Fruit fly (Drosophila melanogaster) whole organism, embryonic: Measurements from ENCODE around the gene CG15534.

Source experiments
- ATbp ChIP-seq: fragments of 200-800 bp; sonication (Bioruptor generic); optimal IDR thresholded peaks from 2 replicates; lab custom pipeline; 2017; ENCODE audit warnings: missing biosample characterization, mild to moderate bottlenecking, missing genetic modification characterization, missing genetic modification reagents
- Adf1 ChIP-seq: fragments of 200-800 bp; sonication (Bioruptor generic); IDR thresholded peaks from 2 replicates; pipeline ENCODE4 v1.3.6; 2022; ENCODE audit warnings: missing biosample characterization, missing genetic modification characterization
- CG1024 ChIP-seq: fragments of 200-800 bp; sonication (Bioruptor generic); IDR thresholded peaks from 2 replicates; pipeline ENCODE4 v1.3.6; 2022; ENCODE audit warnings: missing biosample characterization, missing genetic modification characterization
- CG11093 ChIP-seq: fragments of 200-800 bp; sonication (Bioruptor generic); IDR thresholded peaks from 3 replicates; pipeline ENCODE4 v1.3.6; 2022; ENCODE audit warnings: missing biosample characterization, missing genetic modification characterization
- CG13424 ChIP-seq: fragments of 200-800 bp; sonication (Bioruptor generic); optimal IDR thresholded peaks from 2 replicates; lab custom pipeline; 2019; ENCODE audit warnings: missing biosample characterization, mild to moderate bottlenecking, missing genetic modification characterization, moderate library complexity
- CG14441 ChIP-seq: fragments of 200-800 bp; sonication (Bioruptor generic); IDR thresholded peaks from 2 replicates; pipeline ENCODE4 v1.3.6; 2022; ENCODE audit warnings: missing biosample characterization, missing genetic modification characterization
- CG15011 ChIP-seq: fragments of 200-800 bp; sonication (Bioruptor generic); optimal IDR thresholded peaks from 3 replicates; lab custom pipeline; 2018; ENCODE audit warnings: missing biosample characterization, mild to moderate bottlenecking, missing genetic modification characterization
- CG18262 ChIP-seq: fragments of 200-800 bp; optimal IDR thresholded peaks from 3 replicates; lab custom pipeline; 2019; ENCODE audit warnings: missing biosample characterization, mild to moderate bottlenecking, missing genetic modification characterization, moderate library complexity
- CG2712 ChIP-seq: fragments of 200-800 bp; optimal IDR thresholded peaks from 3 replicates; lab custom pipeline; 2019; ENCODE audit warnings: missing biosample characterization, mild to moderate bottlenecking, missing genetic modification characterization, moderate library complexity
- CG2875 ChIP-seq: fragments of 200-800 bp; sonication (Bioruptor generic); optimal IDR thresholded peaks from 2 replicates; lab custom pipeline; 2017; ENCODE audit warnings: missing biosample characterization, mild to moderate bottlenecking, missing genetic modification characterization, missing genetic modification reagents
- CG43689 ChIP-seq: fragments of 200-800 bp; sonication (Bioruptor generic); IDR thresholded peaks from 2 replicates; pipeline ENCODE4 v1.3.6; 2022; ENCODE audit warnings: missing biosample characterization, missing genetic modification characterization
- CG4424 ChIP-seq: fragments of 200-800 bp; sonication (Bioruptor generic); optimal IDR thresholded peaks from 3 replicates; lab custom pipeline; 2016; ENCODE audit warnings: missing biosample characterization, missing genetic modification characterization
- CG7556 ChIP-seq: fragments of 200-800 bp; sonication (Bioruptor generic); optimal IDR thresholded peaks from 2 replicates; lab custom pipeline; 2017; ENCODE audit warnings: missing biosample characterization, mild to moderate bottlenecking, missing genetic modification characterization
- CG7839 ChIP-seq: fragments of 200-800 bp; sonication (Bioruptor generic); optimal IDR thresholded peaks from 3 replicates; lab custom pipeline; 2018; ENCODE audit warnings: missing biosample characterization, mild to moderate bottlenecking, missing genetic modification characterization, moderate library complexity
- CG9609 ChIP-seq: fragments of 200-800 bp; sonication (Bioruptor generic); optimal IDR thresholded peaks from 3 replicates; lab custom pipeline; 2016; ENCODE audit warnings: missing biosample characterization, missing genetic modification characterization
- CrebB ChIP-seq: fragments of 200-800 bp; sonication (Bioruptor generic); optimal IDR thresholded peaks from 3 replicates; lab custom pipeline; 2018; ENCODE audit warnings: missing biosample characterization, mild to moderate bottlenecking, missing genetic modification characterization
- Dip3 ChIP-seq: fragments of 200-800 bp; sonication (Bioruptor generic); optimal IDR thresholded peaks from 3 replicates; lab custom pipeline; 2016; ENCODE audit warnings: missing biosample characterization, missing genetic modification characterization
- Fer3 ChIP-seq: fragments of 200-800 bp; sonication (Bioruptor generic); optimal IDR thresholded peaks from 2 replicates; lab custom pipeline; 2018; ENCODE audit warnings: missing biosample characterization, mild to moderate bottlenecking, missing genetic modification characterization, moderate library complexity
- HHEX ChIP-seq: fragments of 200-800 bp; sonication (Bioruptor generic); optimal IDR thresholded peaks from 3 replicates; lab custom pipeline; 2017; ENCODE audit warnings: missing biosample characterization, mild to moderate bottlenecking, missing genetic modification characterization, missing genetic modification reagents
- Hey ChIP-seq: fragments of 200-800 bp; sonication (Bioruptor generic); optimal IDR thresholded peaks from 3 replicates; lab custom pipeline; 2018; ENCODE audit warnings: missing biosample characterization, mild to moderate bottlenecking, missing genetic modification characterization
- Hmx ChIP-seq: fragments of 200-800 bp; sonication (Bioruptor generic); optimal IDR thresholded peaks from 2 replicates; lab custom pipeline; 2016; ENCODE audit warnings: missing biosample characterization, missing genetic modification characterization
- Hr51 ChIP-seq, 2 experiments: fragments of 200-800 bp; sonication (Bioruptor generic); optimal IDR thresholded peaks; 2 replicates in 1 of 2; 3 replicates in 1 of 2; lab custom pipeline; 2016 to 2018; ENCODE audit warnings: missing biosample characterization in 2 of 2, missing genetic modification characterization in 2 of 2, mild to moderate bottlenecking in 1 of 2, moderate library complexity in 1 of 2
- Hsf ChIP-seq: fragments of 200-800 bp; sonication (Bioruptor generic); optimal IDR thresholded peaks from 3 replicates; lab custom pipeline; 2016; ENCODE audit warnings: missing biosample characterization, missing genetic modification characterization
- Kr ChIP-seq: fragments of 200-800 bp; sonication (Bioruptor generic); optimal IDR thresholded peaks from 2 replicates; lab custom pipeline; 2017; ENCODE audit warnings: missing biosample characterization, mild to moderate bottlenecking, missing genetic modification characterization
- MBD-R2 ChIP-seq: fragments of 200-800 bp; sonication (Bioruptor generic); IDR thresholded peaks from 2 replicates; pipeline ENCODE4 v1.3.6; 2022; ENCODE audit warnings: missing biosample characterization, missing genetic modification characterization
- Pdp1 ChIP-seq, 2 experiments: fragments of 200-800 bp; sonication (Bioruptor generic); optimal IDR thresholded peaks; 3 replicates each; lab custom pipeline; 2016; ENCODE audit warnings: missing biosample characterization in 2 of 2, missing genetic modification characterization in 2 of 2, mild to moderate bottlenecking in 1 of 2, moderate library complexity in 1 of 2
- Sox102F ChIP-seq: fragments of 200-800 bp; sonication (Bioruptor generic); optimal IDR thresholded peaks from 2 replicates; lab custom pipeline; 2018; ENCODE audit warnings: missing biosample characterization, mild to moderate bottlenecking, missing genetic modification characterization, moderate library complexity
- Sry-β ChIP-seq: fragments of 200-800 bp; sonication (Bioruptor generic); optimal IDR thresholded peaks from 2 replicates; lab custom pipeline; 2018; ENCODE audit warnings: missing biosample characterization, mild to moderate bottlenecking, missing genetic modification characterization, moderate library complexity
- Sry-δ ChIP-seq: fragments of 200-800 bp; sonication (Bioruptor generic); optimal IDR thresholded peaks from 2 replicates; lab custom pipeline; 2016; ENCODE audit warnings: missing biosample characterization, missing genetic modification characterization
- Xrp1 ChIP-seq: fragments of 200-800 bp; sonication (Bioruptor generic); IDR thresholded peaks from 2 replicates; pipeline ENCODE4 v1.3.6; 2022; ENCODE audit warnings: missing biosample characterization, missing genetic modification characterization
- az2 ChIP-seq: fragments of 200-800 bp; sonication (Bioruptor generic); optimal IDR thresholded peaks from 3 replicates; lab custom pipeline; 2016; ENCODE audit warnings: missing biosample characterization, missing genetic modification characterization
- chinmo ChIP-seq: fragments of 200-800 bp; sonication (Bioruptor generic); IDR thresholded peaks from 4 replicates; pipeline ENCODE4 v1.3.6; 2022; ENCODE audit warnings: missing biosample characterization, missing genetic modification characterization; ENCODE audit not compliant: partially characterized antibody
- dysf ChIP-seq: fragments of 200-800 bp; sonication (Bioruptor generic); IDR thresholded peaks from 3 replicates; pipeline ENCODE4 v1.3.6; 2022; ENCODE audit warnings: missing biosample characterization, missing genetic modification characterization
- ems ChIP-seq: fragments of 200-800 bp; sonication (Bioruptor generic); optimal IDR thresholded peaks from 3 replicates; lab custom pipeline; 2016; ENCODE audit warnings: missing biosample characterization, missing genetic modification characterization
- esg ChIP-seq: fragments of 200-800 bp; sonication (Bioruptor generic); conservative IDR thresholded peaks from 2 replicates; pipeline ENCODE4 v1.3.6; 2022; ENCODE audit warnings: missing biosample characterization, missing genetic modification characterization
- fd96Cb ChIP-seq: fragments of 200-800 bp; sonication (Bioruptor generic); optimal IDR thresholded peaks from 2 replicates; lab custom pipeline; 2018; ENCODE audit warnings: missing biosample characterization, mild to moderate bottlenecking, missing genetic modification characterization, moderate library complexity
- gro ChIP-seq: fragments of 200-800 bp; sonication (Bioruptor generic); optimal IDR thresholded peaks from 2 replicates; lab custom pipeline; 2016; ENCODE audit warnings: missing biosample characterization, missing genetic modification characterization
- ind ChIP-seq: fragments of 200-800 bp; sonication (Bioruptor generic); optimal IDR thresholded peaks from 3 replicates; lab custom pipeline; 2016; ENCODE audit warnings: missing biosample characterization, missing genetic modification characterization
- jing ChIP-seq: fragments of 200-800 bp; sonication (Bioruptor generic); optimal IDR thresholded peaks from 2 replicates; lab custom pipeline; 2018; ENCODE audit warnings: missing biosample characterization, mild to moderate bottlenecking, missing genetic modification characterization
- lab ChIP-seq: fragments of 200-800 bp; sonication (Bioruptor generic); optimal IDR thresholded peaks from 3 replicates; lab custom pipeline; 2017; ENCODE audit warnings: missing biosample characterization, missing genetic modification characterization, mild to moderate bottlenecking, moderate library complexity, missing genetic modification reagents
- mld ChIP-seq: fragments of 200-800 bp; sonication (Bioruptor generic); IDR thresholded peaks from 3 replicates; pipeline ENCODE4 v1.3.6; 2022; ENCODE audit warnings: missing biosample characterization, missing genetic modification characterization; ENCODE audit not compliant: partially characterized antibody
- oc ChIP-seq: fragments of 200-800 bp; sonication (Bioruptor generic); optimal IDR thresholded peaks from 2 replicates; lab custom pipeline; 2018; ENCODE audit warnings: missing biosample characterization, mild to moderate bottlenecking, missing genetic modification characterization, moderate library complexity
- phol ChIP-seq: fragments of 200-800 bp; sonication (Bioruptor generic); optimal IDR thresholded peaks from 3 replicates; lab custom pipeline; 2018; ENCODE audit warnings: missing biosample characterization, mild to moderate bottlenecking, missing genetic modification characterization, moderate library complexity
- sisA ChIP-seq: fragments of 200-800 bp; sonication (Bioruptor generic); IDR thresholded peaks from 2 replicates; pipeline ENCODE4 v1.3.6; 2022; ENCODE audit warnings: missing biosample characterization, missing genetic modification characterization
- stc ChIP-seq: fragments of 200-800 bp; sonication (Bioruptor generic); IDR thresholded peaks from 2 replicates; pipeline ENCODE4 v1.3.6; 2022; ENCODE audit warnings: missing biosample characterization, missing genetic modification characterization
- ttk ChIP-seq: fragments of 200-800 bp; sonication (Bioruptor generic); IDR thresholded peaks from 2 replicates; pipeline ENCODE4 v2.1.2; 2022; ENCODE audit warnings: missing biosample characterization, missing genetic modification characterization
- unpg ChIP-seq: fragments of 200-800 bp; sonication (Bioruptor generic); optimal IDR thresholded peaks from 3 replicates; lab custom pipeline; 2018; ENCODE audit warnings: missing biosample characterization, mild to moderate bottlenecking, missing genetic modification characterization, moderate library complexity
- zen ChIP-seq: fragments of 200-800 bp; sonication (Bioruptor generic); optimal IDR thresholded peaks from 3 replicates; lab custom pipeline; 2018; ENCODE audit warnings: missing biosample characterization, mild to moderate bottlenecking, missing genetic modification characterization, moderate library complexity
- zen2 ChIP-seq: fragments of 200-800 bp; sonication (Bioruptor generic); IDR thresholded peaks from 3 replicates; pipeline ENCODE4 v1.3.6; 2022; ENCODE audit warnings: missing biosample characterization, missing genetic modification characterization; ENCODE audit not compliant: partially characterized antibody

Gene CG15534

dm6 chr3R:30413795-30414194 is 18.1 kb upstream of the CG15534 start (continued):
- TF ChIP-seq zen2 (GFP tag; lab: Robert Waterston, UW) = no peak
- peak; percentile 59 for TF ChIP-seq esg
- peak; percentile 40 for TF ChIP-seq CG7556 (GFP tag; lab: Kevin White, UChicago)
- TF ChIP-seq az2 = peak; percentile 55
- TF ChIP-seq Hmx (GFP tag; lab: Kevin White, UChicago) = no peak
- TF ChIP-seq Xrp1 (GFP tag; lab: Robert Waterston, UW) = peak; percentile 78
- no peak for TF ChIP-seq Adf1 (GFP tag; lab: Robert Waterston, UW)
- TF ChIP-seq Sry-β (GFP tag; lab: Kevin White, UChicago) = no peak
- TF ChIP-seq ind (GFP tag; lab: Kevin White, UChicago) = peak; percentile 49
- TF ChIP-seq CG13424 (tag; lab: Kevin White, UChicago) = peak; percentile 41
- TF ChIP-seq CG2875 (GFP tag; lab: Kevin White, UChicago) = peak; percentile 35
- no peak for TF ChIP-seq Kr
- peak; percentile 38 for TF ChIP-seq Fer3 (tag; lab: Kevin White, UChicago)
- peak; percentile 51; the same call in 1 of the 2 replicates for TF ChIP-seq ttk (GFP tag; lab: Robert Waterston, UW)
- no peak for TF ChIP-seq Sry-δ
- TF ChIP-seq Sox102F = peak; percentile 73
- TF ChIP-seq CG1024 (GFP tag; lab: Robert Waterston, UW) = peak; percentile 48
- TF ChIP-seq fd96Cb (tag; lab: Kevin White, UChicago) = peak; percentile 62
- peak; percentile 78 for TF ChIP-seq CG14441 (GFP tag; lab: Robert Waterston, UW)
- peak; percentile 69 for TF ChIP-seq phol (tag; lab: Kevin White, UChicago)
- peak; percentile 68 for TF ChIP-seq lab (GFP tag; lab: Kevin White, UChicago)
- no peak for TF ChIP-seq mld (GFP tag; lab: Robert Waterston, UW)
- peak; percentile 13 for TF ChIP-seq jing (GFP tag; lab: Kevin White, UChicago)
- peak; percentile 24 for TF ChIP-seq CG15011 (GFP tag; lab: Kevin White, UChicago)
- peak; percentile 72 for TF ChIP-seq unpg (GFP tag; lab: Kevin White, UChicago)
- no peak for TF ChIP-seq Dip3 (GFP tag; lab: Kevin White, UChicago)
- peak; percentile 49 for TF ChIP-seq ATbp (GFP tag; lab: Kevin White, UChicago)
- no peak for TF ChIP-seq CG43689
- no peak for TF ChIP-seq CrebB (tag; lab: Kevin White, UChicago)
- TF ChIP-seq CG18262 = peak; percentile 53
- peak; percentile 20; the same call in 1 of the 3 replicates for TF ChIP-seq CG11093
- TF ChIP-seq oc (tag; lab: Kevin White, UChicago) = peak; percentile 51
- no peak for TF ChIP-seq gro (GFP tag; lab: Kevin White, UChicago)
- TF ChIP-seq CG7839 (tag; lab: Kevin White, UChicago) = peak; percentile 65
- TF ChIP-seq chinmo = no peak
- peak; percentile 47; the same call in 1 of the 2 replicates for TF ChIP-seq stc
- peak; percentile 28; the same call in 1 of the 2 replicates for TF ChIP-seq MBD-R2 (GFP tag; lab: Robert Waterston, UW)
- peak; percentile 62 for TF ChIP-seq Hsf (GFP tag; lab: Kevin White, UChicago)
- TF ChIP-seq Hey (tag; lab: Kevin White, UChicago) = no peak
- TF ChIP-seq sisA (GFP tag; lab: Robert Waterston, UW) = peak; percentile 38
- peak; percentile 19 for TF ChIP-seq zen (tag; lab: Kevin White, UChicago)
- TF ChIP-seq CG4424 (GFP tag; lab: Kevin White, UChicago) = peak; percentile 60
- peak; percentile 23 for TF ChIP-seq ems (GFP tag; lab: Kevin White, UChicago)
- TF ChIP-seq Hr51 (GFP tag; optimal IDR thresholded peaks at IDR 0.05; lab: Kevin White, UChicago) = peak in 1 of 2 experiments; percentile 42
- peak; percentile 7 for TF ChIP-seq CG9609 (GFP tag; lab: Kevin White, UChicago)
- TF ChIP-seq HHEX = peak; percentile 28
- peak; percentile 62; the same call in 1 of the 3 replicates for TF ChIP-seq dysf
- TF ChIP-seq Pdp1 (GFP tag; optimal IDR thresholded peaks at IDR 0.05; lab: Kevin White, UChicago) = peak in 1 of 2 experiments; percentile 61
- TF ChIP-seq CG2712 = peak; percentile 64
